Fruit fly (Drosophila melanogaster) whole organism, adult: ENCODE measurements around the gene Nedd8.

Source experiments
- CG11617 ChIP-seq: fragments of 200-800 bp; sonication (Bioruptor generic); optimal IDR thresholded peaks from 2 replicates; lab custom pipeline; 2017; ENCODE audit warnings: mild to moderate bottlenecking, missing biosample characterization, missing genetic modification reagents, missing genetic modification characterization
- CG12768 ChIP-seq: fragments of 200-800 bp; sonication (Bioruptor generic); optimal IDR thresholded peaks from 2 replicates; lab custom pipeline; 2017; ENCODE audit warnings: missing biosample characterization, missing genetic modification characterization, mild to moderate bottlenecking, moderate library complexity, missing genetic modification reagents
- CG14711 ChIP-seq: fragments of 200-800 bp; sonication (Bioruptor generic); optimal IDR thresholded peaks from 2 replicates; lab custom pipeline; 2018; ENCODE audit warnings: missing biosample characterization, mild to moderate bottlenecking, missing genetic modification characterization, moderate library complexity
- CG1620 ChIP-seq: fragments of 200-800 bp; sonication (Bioruptor generic); optimal IDR thresholded peaks from 2 replicates; lab custom pipeline; 2016; ENCODE audit warnings: missing biosample characterization, missing genetic modification characterization
- CG33017 ChIP-seq: fragments of 200-800 bp; sonication (Bioruptor generic); optimal IDR thresholded peaks from 2 replicates; lab custom pipeline; 2018; ENCODE audit warnings: missing biosample characterization, mild to moderate bottlenecking, missing genetic modification characterization, moderate library complexity
- CG5204 ChIP-seq: fragments of 200-800 bp; sonication (Bioruptor generic); optimal IDR thresholded peaks from 2 replicates; lab custom pipeline; 2016; ENCODE audit warnings: missing biosample characterization, missing genetic modification characterization
- CG7045 ChIP-seq: fragments of 200-800 bp; sonication (Bioruptor generic); optimal IDR thresholded peaks from 2 replicates; lab custom pipeline; 2017; ENCODE audit warnings: missing biosample characterization, mild to moderate bottlenecking, missing genetic modification characterization
- CG7101 ChIP-seq: fragments of 200-800 bp; sonication (Bioruptor generic); optimal IDR thresholded peaks from 2 replicates; lab custom pipeline; 2018; ENCODE audit warnings: missing biosample characterization, mild to moderate bottlenecking, missing genetic modification characterization, moderate library complexity
- Clk ChIP-seq: fragments of 200-800 bp; sonication (Bioruptor generic); optimal IDR thresholded peaks from 2 replicates; lab custom pipeline; 2017; ENCODE audit warnings: missing biosample characterization, missing genetic modification characterization
- Crg-1 ChIP-seq: fragments of 200-800 bp; sonication (Bioruptor generic); optimal IDR thresholded peaks from 2 replicates; lab custom pipeline; 2016; ENCODE audit warnings: missing biosample characterization, missing genetic modification characterization
- Hr96 ChIP-seq: fragments of 200-800 bp; sonication (Bioruptor generic); optimal IDR thresholded peaks from 2 replicates; lab custom pipeline; 2016; ENCODE audit warnings: missing biosample characterization, missing genetic modification characterization
- Mnt ChIP-seq: fragments of 200-800 bp; sonication (Bioruptor generic); optimal IDR thresholded peaks from 2 replicates; lab custom pipeline; 2016; ENCODE audit warnings: missing biosample characterization, mild to moderate bottlenecking, missing genetic modification characterization
- bab1 ChIP-seq: fragments of 200-800 bp; sonication (Bioruptor generic); optimal IDR thresholded peaks from 3 replicates; lab custom pipeline; 2019; ENCODE audit warnings: missing biosample characterization, mild to moderate bottlenecking, missing genetic modification characterization, moderate library complexity
- cic ChIP-seq: fragments of 200-800 bp; sonication (Bioruptor generic); optimal IDR thresholded peaks from 2 replicates; lab custom pipeline; 2017; ENCODE audit warnings: missing biosample characterization, mild to moderate bottlenecking, missing genetic modification characterization, moderate library complexity
- cnc ChIP-seq, 2 experiments: fragments of >200 bp; optimal IDR thresholded peaks; 2 replicates each; lab custom pipeline; 2017
- kay ChIP-seq: fragments of 200-800 bp; sonication (Bioruptor generic); peaks from one replicate; lab custom pipeline; 2016; ENCODE audit warnings: missing biosample characterization, missing genetic modification characterization, borderline replicate concordance
- ovo ChIP-seq: fragments of 200-800 bp; sonication (Bioruptor generic); optimal IDR thresholded peaks from 2 replicates; lab custom pipeline; 2016; ENCODE audit warnings: missing biosample characterization, missing genetic modification characterization
- pad ChIP-seq: fragments of 200-800 bp; sonication (Bioruptor generic); optimal IDR thresholded peaks from 3 replicates; lab custom pipeline; 2017; ENCODE audit warnings: missing biosample characterization, missing genetic modification characterization, mild to moderate bottlenecking, moderate library complexity, missing genetic modification reagents
- tj ChIP-seq: fragments of 200-800 bp; sonication (Bioruptor generic); optimal IDR thresholded peaks from 3 replicates; lab custom pipeline; 2017; ENCODE audit warnings: missing biosample characterization, mild to moderate bottlenecking, missing genetic modification characterization, moderate library complexity
- toe ChIP-seq: fragments of 200-800 bp; sonication (Bioruptor generic); optimal IDR thresholded peaks from 2 replicates; lab custom pipeline; 2016; ENCODE audit warnings: missing biosample characterization, missing genetic modification characterization

The Nedd8 gene

DNA sequence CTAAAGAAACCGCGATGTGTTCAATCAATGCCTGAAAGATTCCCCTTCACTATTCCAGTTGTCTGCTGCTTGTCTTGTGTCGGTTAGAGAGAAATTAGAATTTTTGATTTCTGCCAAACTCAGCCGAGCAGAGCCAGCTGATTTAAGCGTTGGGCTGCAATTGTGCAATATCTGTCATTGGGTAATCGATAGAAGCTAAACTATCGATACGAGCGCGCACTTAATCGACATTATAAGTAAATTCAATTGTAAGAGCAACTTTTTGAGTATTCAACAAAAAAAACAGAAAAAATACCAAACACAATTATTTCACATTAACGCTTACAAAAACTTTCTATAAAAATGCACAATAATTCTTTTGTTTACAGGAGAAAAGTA, 7.9 kb downstream of the Nedd8 start, which contains the start of gene ssp3:
ssp3 (minus strand) TSS at position 164 of the 378 bp plus-strand sequence.
- no peak for TF ChIP-seq toe (GFP tag; lab: Kevin White, UChicago)
- no peak for TF ChIP-seq cic (GFP tag; lab: Kevin White, UChicago)
- TF ChIP-seq Hr96 = no peak
- TF ChIP-seq CG5204 (GFP tag; lab: Kevin White, UChicago) = no peak

DNA sequence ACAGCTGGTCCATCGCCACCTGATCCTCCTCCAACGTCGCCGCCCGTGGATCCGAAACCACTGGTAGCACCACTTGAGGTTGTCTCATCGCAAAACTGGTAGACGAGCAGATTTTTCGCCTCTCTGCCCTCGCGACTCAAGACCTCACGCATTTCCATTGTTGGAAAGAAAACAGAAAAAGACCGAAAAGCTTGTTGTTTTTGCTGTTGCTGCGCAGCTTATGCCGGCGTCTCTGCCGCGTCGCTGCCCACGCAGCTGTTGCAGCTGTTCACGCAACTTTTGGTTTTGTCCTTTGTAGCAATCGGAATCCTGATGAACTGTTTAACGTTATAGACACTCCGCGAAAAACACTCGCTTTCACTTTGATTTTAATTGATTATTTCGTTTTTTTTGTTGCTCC, 8.3 kb downstream of the Nedd8 start:
- TF ChIP-seq cnc (optimal IDR thresholded peaks at IDR 0.05; lab: Kevin White, UChicago) (peak in 1 of 2 experiments; percentile 22), CG7045 (GFP tag; lab: Kevin White, UChicago) (no peak), ovo (no peak)

DNA sequence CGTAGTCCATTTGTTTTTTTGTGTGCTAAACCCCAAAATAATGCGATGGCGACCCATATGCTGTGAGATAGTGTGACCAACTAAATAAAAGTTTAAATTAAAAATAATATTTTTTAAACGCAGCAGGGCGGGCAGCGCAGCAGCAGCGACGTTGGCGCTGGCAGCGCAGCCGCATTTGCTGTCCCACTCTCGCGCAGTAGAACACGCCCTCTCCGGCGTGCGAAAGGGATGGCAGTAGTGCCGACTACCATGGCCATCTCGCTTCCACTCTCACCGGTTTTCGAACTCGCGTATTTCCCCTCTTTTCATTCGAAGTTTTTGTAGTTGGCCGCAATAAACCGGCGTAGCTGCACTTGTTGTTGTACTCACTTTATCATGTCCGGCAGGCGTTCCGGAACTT, 15.6 kb downstream of the Nedd8 start:
- TF ChIP-seq pad (GFP tag; lab: Kevin White, UChicago) (peak; percentile 100), CG14711 (tag; lab: Kevin White, UChicago) (no peak), bab1 (no peak), Clk (peak; percentile 39), kay (GFP tag; lab: Kevin White, UChicago) (no peak), cic (GFP tag; lab: Kevin White, UChicago) (peak; percentile 2)

DNA sequence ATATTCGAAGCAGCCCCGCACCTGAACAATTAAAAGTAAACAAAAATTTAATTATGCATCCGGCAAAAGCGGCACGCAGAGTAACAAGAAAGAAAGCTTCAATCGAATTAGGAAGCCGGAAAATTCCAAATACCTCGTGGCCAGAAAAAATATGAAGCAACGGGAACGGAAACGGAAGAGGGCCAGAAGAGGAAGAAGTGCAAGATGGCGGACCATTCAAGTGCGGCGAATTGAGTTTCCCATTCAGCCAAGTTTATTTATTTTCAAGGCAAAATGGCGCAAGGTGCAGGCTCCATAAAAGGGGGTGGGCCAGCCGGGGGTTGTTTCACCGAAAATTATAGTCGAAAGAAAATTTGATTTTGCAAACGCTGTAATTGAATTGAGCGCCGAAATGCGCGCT, 17.0 kb downstream of the Nedd8 start:
- TF ChIP-seq CG7045 (GFP tag; lab: Kevin White, UChicago) (no peak), pad (GFP tag; lab: Kevin White, UChicago) (no peak), CG12768 (GFP tag; lab: Kevin White, UChicago) (no peak), Mnt (GFP tag; lab: Kevin White, UChicago) (no peak), ovo (no peak), Clk (no peak), CG33017 (tag; lab: Kevin White, UChicago) (no peak), Hr96 (no peak)

DNA sequence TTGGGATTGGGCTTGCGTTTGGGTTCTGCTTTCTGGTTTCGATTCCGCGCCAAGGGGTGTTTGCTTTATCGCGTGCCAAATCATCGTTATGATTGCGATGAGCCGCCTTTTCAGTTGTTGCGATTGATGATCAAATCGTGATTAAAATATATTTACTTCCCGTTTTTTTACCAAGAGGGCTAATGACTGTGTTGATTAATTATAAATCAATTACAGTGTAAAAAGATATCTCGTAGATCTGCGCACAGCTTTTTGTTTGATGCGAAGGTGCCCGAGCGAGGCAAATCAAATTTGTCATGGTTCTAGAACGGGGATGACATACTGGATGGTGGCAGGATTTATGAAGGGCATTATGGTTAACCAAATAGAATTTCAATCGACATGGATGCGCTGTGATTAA, 17.8 kb downstream of the Nedd8 start:
- TF ChIP-seq ovo (no peak), bab1 (no peak), Clk (no peak)

DNA sequence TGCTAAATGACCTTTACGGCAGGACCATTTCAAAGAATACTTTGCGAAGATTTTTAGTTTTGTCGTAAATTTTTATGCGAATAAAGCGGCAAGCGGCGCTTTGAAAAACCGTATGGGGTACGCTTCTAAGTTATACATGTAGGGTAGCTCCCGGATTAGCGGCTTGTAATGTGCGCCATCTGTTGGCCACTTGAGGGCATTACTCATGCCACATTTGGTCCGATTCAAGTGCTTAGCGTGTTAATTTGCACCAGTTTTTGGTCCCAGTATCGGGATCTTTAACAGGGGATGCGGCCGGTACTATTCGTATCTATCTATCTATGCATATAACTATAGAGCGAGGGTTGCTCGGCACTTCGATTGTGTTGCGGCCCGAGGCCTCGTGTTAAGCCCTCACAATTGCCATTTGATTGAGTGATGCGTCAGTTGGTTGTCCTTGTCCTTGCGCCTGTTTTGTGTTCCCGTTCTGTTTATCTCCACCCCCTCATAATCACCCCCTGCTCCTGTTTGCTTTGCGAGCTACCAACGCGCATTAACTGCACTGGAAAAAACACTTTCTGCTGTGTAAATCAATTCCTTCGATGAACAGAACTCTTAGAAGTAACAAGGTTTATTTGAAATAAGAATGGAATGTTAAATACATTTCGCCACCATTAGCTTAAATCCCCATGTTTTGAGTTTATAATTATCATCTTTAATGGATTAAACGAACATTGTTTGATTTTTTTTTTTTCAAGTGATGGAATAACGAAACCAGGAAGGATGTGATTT, 21.1 kb downstream of the Nedd8 start:
- TF ChIP-seq toe (GFP tag; lab: Kevin White, UChicago) (no peak), CG33017 (tag; lab: Kevin White, UChicago) (no peak), CG14711 (tag; lab: Kevin White, UChicago) (no peak), Hr96 (no peak), cic (GFP tag; lab: Kevin White, UChicago) (no peak), CG7101 (no peak), CG12768 (GFP tag; lab: Kevin White, UChicago) (no peak), CG1620 (no peak), CG7045 (GFP tag; lab: Kevin White, UChicago) (no peak), tj (GFP tag; lab: Kevin White, UChicago) (no peak)

DNA sequence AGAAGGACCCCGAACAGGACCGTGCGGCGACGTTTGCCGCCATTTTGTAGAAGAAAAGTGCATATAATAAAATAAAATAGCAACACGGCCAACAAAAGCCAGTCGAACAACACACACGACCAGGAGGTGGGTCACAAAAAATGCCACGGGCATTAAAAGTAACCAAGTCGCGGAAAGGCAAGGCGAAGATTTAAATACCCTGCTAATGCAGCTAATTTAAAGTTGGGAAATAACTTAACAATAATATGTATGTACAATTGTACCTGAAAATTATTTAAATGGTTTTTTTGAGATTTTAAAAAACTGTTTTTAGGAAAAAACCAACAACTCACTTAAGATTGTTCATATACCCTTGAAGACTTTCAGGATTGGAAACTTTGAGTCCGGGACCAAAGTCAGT, 22.0 kb downstream of the Nedd8 start:
- TF ChIP-seq CG7045 (GFP tag; lab: Kevin White, UChicago) = no peak
- TF ChIP-seq cic (GFP tag; lab: Kevin White, UChicago) = no peak
- TF ChIP-seq CG5204 (GFP tag; lab: Kevin White, UChicago) = no peak
- no peak for TF ChIP-seq kay (GFP tag; lab: Kevin White, UChicago)
- TF ChIP-seq Crg-1 (GFP tag; lab: Kevin White, UChicago) = no peak
- TF ChIP-seq Hr96 = no peak
- no peak for TF ChIP-seq pad (GFP tag; lab: Kevin White, UChicago)
- TF ChIP-seq Clk = no peak
- TF ChIP-seq CG1620 = no peak

DNA sequence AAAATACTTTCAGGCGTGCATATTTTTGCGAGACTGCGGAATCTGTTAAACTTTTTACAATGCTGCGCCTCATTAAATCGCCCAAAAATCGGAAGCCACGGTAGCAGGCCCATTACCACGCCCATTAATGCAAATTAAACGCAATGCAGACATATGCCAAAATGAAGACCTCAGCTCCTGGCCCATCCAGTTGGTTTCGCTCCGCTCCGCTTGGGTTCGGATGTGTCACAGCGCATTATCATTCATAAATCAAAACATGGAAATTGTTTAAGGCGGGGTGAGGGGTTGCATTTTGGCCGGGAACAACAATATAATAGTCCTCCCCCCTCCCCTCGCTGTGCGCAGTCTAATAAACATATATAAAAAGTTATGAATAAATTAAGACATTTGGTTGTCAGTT, 23.7 kb downstream of the Nedd8 start:
- TF ChIP-seq Crg-1 (GFP tag; lab: Kevin White, UChicago) = no peak
- TF ChIP-seq bab1 = no peak
- TF ChIP-seq CG14711 (tag; lab: Kevin White, UChicago) = no peak
- TF ChIP-seq CG1620 = no peak
- TF ChIP-seq ovo = no peak
- no peak for TF ChIP-seq CG12768 (GFP tag; lab: Kevin White, UChicago)
- TF ChIP-seq CG5204 (GFP tag; lab: Kevin White, UChicago) = no peak
- no peak for TF ChIP-seq CG11617 (GFP tag; lab: Kevin White, UChicago)
- TF ChIP-seq cic (GFP tag; lab: Kevin White, UChicago) = no peak
- no peak for TF ChIP-seq toe (GFP tag; lab: Kevin White, UChicago)
- no peak for TF ChIP-seq pad (GFP tag; lab: Kevin White, UChicago)
- no peak for TF ChIP-seq cnc (optimal IDR thresholded peaks at IDR 0.05; lab: Kevin White, UChicago)
- no peak for TF ChIP-seq CG7101
- TF ChIP-seq kay (GFP tag; lab: Kevin White, UChicago) = no peak
- TF ChIP-seq tj (GFP tag; lab: Kevin White, UChicago) = no peak
- no peak for TF ChIP-seq Clk
- no peak for TF ChIP-seq Hr96
